Worm (Caenorhabditis elegans): ENCODE measurements around the gene ubc-18.

The ubc-18 gene

ce11 chrIII:7020500-7020899 is 47.9 kb downstream of the ubc-18 start, which contains the start of gene col-8:
Gene col-8 (minus strand): TSS chrIII:7020600.
- TF ChIP-seq sox-4 (tag; optimal IDR thresholded peaks at IDR 0.05) (no peak), pha-2 (tag; optimal IDR thresholded peaks at IDR 0.05) (no peak), pqm-1 (tag; optimal IDR thresholded peaks at IDR 0.05) (no peak), T23F11.4 (GFP tag; optimal IDR thresholded peaks at IDR 0.05) (no peak), K09A11.1 (tag; optimal IDR thresholded peaks at IDR 0.05; ENCODE audit: insufficient read depth) (no peak), ama-1 (optimal IDR thresholded peaks at IDR 0.05) (no peak), eyg-1 (tag; optimal IDR thresholded peaks at IDR 0.05) (no peak), pax-1 (tag; optimal IDR thresholded peaks at IDR 0.05) (no peak), ceh-24 (tag; optimal IDR thresholded peaks at IDR 0.05) (no peak)

- TF ChIP-seq pros-1 (tag; optimal IDR thresholded peaks at IDR 0.05) (no peak), ceh-34 (tag; optimal IDR thresholded peaks at IDR 0.05) (no peak), C08G9.2 (tag; optimal IDR thresholded peaks at IDR 0.05) (no peak), ceh-31 (tag; optimal IDR thresholded peaks at IDR 0.05) (no peak), nfya-1 (tag; optimal IDR thresholded peaks at IDR 0.05) (no peak), che-1 (tag; optimal IDR thresholded peaks at IDR 0.05) (no peak), odd-2 (tag; optimal IDR thresholded peaks at IDR 0.05) (no peak), sdc-2 (tag; optimal IDR thresholded peaks at IDR 0.05) (no peak), Y22D7AL.16 (tag; optimal IDR thresholded peaks at IDR 0.05) (no peak), hlh-15 (tag; optimal IDR thresholded peaks at IDR 0.05) (no peak)
Observed at ce11 chrIII:7019724-7020123, 48.6 kb downstream of the ubc-18 start.

All from whole organism, late embryonic.